Fruit fly (Drosophila melanogaster) whole organism, adult: ENCODE results near the gene CG14659.

Experiments used
- CG11617 ChIP-seq: fragments of 200-800 bp; sonication (Bioruptor generic); optimal IDR thresholded peaks from 2 replicates; lab custom pipeline; 2017; ENCODE audit warnings: mild to moderate bottlenecking, missing biosample characterization, missing genetic modification reagents, missing genetic modification characterization
- CG12768 ChIP-seq: fragments of 200-800 bp; sonication (Bioruptor generic); optimal IDR thresholded peaks from 2 replicates; lab custom pipeline; 2017; ENCODE audit warnings: missing biosample characterization, missing genetic modification characterization, mild to moderate bottlenecking, moderate library complexity, missing genetic modification reagents
- CG14711 ChIP-seq: fragments of 200-800 bp; sonication (Bioruptor generic); optimal IDR thresholded peaks from 2 replicates; lab custom pipeline; 2018; ENCODE audit warnings: missing biosample characterization, mild to moderate bottlenecking, missing genetic modification characterization, moderate library complexity
- CG1620 ChIP-seq: fragments of 200-800 bp; sonication (Bioruptor generic); optimal IDR thresholded peaks from 2 replicates; lab custom pipeline; 2016; ENCODE audit warnings: missing biosample characterization, missing genetic modification characterization
- CG33017 ChIP-seq: fragments of 200-800 bp; sonication (Bioruptor generic); optimal IDR thresholded peaks from 2 replicates; lab custom pipeline; 2018; ENCODE audit warnings: missing biosample characterization, mild to moderate bottlenecking, missing genetic modification characterization, moderate library complexity
- CG5204 ChIP-seq: fragments of 200-800 bp; sonication (Bioruptor generic); optimal IDR thresholded peaks from 2 replicates; lab custom pipeline; 2016; ENCODE audit warnings: missing biosample characterization, missing genetic modification characterization
- CG7045 ChIP-seq: fragments of 200-800 bp; sonication (Bioruptor generic); optimal IDR thresholded peaks from 2 replicates; lab custom pipeline; 2017; ENCODE audit warnings: missing biosample characterization, mild to moderate bottlenecking, missing genetic modification characterization
- CG7101 ChIP-seq: fragments of 200-800 bp; sonication (Bioruptor generic); optimal IDR thresholded peaks from 2 replicates; lab custom pipeline; 2018; ENCODE audit warnings: missing biosample characterization, mild to moderate bottlenecking, missing genetic modification characterization, moderate library complexity
- Clk ChIP-seq: fragments of 200-800 bp; sonication (Bioruptor generic); optimal IDR thresholded peaks from 2 replicates; lab custom pipeline; 2017; ENCODE audit warnings: missing biosample characterization, missing genetic modification characterization
- Crg-1 ChIP-seq: fragments of 200-800 bp; sonication (Bioruptor generic); optimal IDR thresholded peaks from 2 replicates; lab custom pipeline; 2016; ENCODE audit warnings: missing biosample characterization, missing genetic modification characterization
- Hr96 ChIP-seq: fragments of 200-800 bp; sonication (Bioruptor generic); optimal IDR thresholded peaks from 2 replicates; lab custom pipeline; 2016; ENCODE audit warnings: missing biosample characterization, missing genetic modification characterization
- Mnt ChIP-seq: fragments of 200-800 bp; sonication (Bioruptor generic); optimal IDR thresholded peaks from 2 replicates; lab custom pipeline; 2016; ENCODE audit warnings: missing biosample characterization, mild to moderate bottlenecking, missing genetic modification characterization
- bab1 ChIP-seq: fragments of 200-800 bp; sonication (Bioruptor generic); optimal IDR thresholded peaks from 3 replicates; lab custom pipeline; 2019; ENCODE audit warnings: missing biosample characterization, mild to moderate bottlenecking, missing genetic modification characterization, moderate library complexity
- cic ChIP-seq: fragments of 200-800 bp; sonication (Bioruptor generic); optimal IDR thresholded peaks from 2 replicates; lab custom pipeline; 2017; ENCODE audit warnings: missing biosample characterization, mild to moderate bottlenecking, missing genetic modification characterization, moderate library complexity
- cnc ChIP-seq, 2 experiments: fragments of >200 bp; optimal IDR thresholded peaks; 2 replicates each; lab custom pipeline; 2017
- kay ChIP-seq: fragments of 200-800 bp; sonication (Bioruptor generic); peaks from one replicate; lab custom pipeline; 2016; ENCODE audit warnings: missing biosample characterization, missing genetic modification characterization, borderline replicate concordance
- ovo ChIP-seq: fragments of 200-800 bp; sonication (Bioruptor generic); optimal IDR thresholded peaks from 2 replicates; lab custom pipeline; 2016; ENCODE audit warnings: missing biosample characterization, missing genetic modification characterization
- pad ChIP-seq: fragments of 200-800 bp; sonication (Bioruptor generic); optimal IDR thresholded peaks from 3 replicates; lab custom pipeline; 2017; ENCODE audit warnings: missing biosample characterization, missing genetic modification characterization, mild to moderate bottlenecking, moderate library complexity, missing genetic modification reagents
- tj ChIP-seq: fragments of 200-800 bp; sonication (Bioruptor generic); optimal IDR thresholded peaks from 3 replicates; lab custom pipeline; 2017; ENCODE audit warnings: missing biosample characterization, mild to moderate bottlenecking, missing genetic modification characterization, moderate library complexity
- toe ChIP-seq: fragments of 200-800 bp; sonication (Bioruptor generic); optimal IDR thresholded peaks from 2 replicates; lab custom pipeline; 2016; ENCODE audit warnings: missing biosample characterization, missing genetic modification characterization

Gene CG14659

dm6 chr3R:4863825-4864224 is 32.7 kb upstream of the CG14659 start:
- TF ChIP-seq kay (GFP tag; lab: Kevin White, UChicago) (no peak), CG7101 (tag; lab: Kevin White, UChicago) (no peak), pad (no peak), tj (GFP tag; lab: Kevin White, UChicago) (no peak), CG11617 (GFP tag; lab: Kevin White, UChicago) (no peak), CG14711 (no peak), Clk (GFP tag; lab: Kevin White, UChicago) (no peak), CG5204 (no peak), CG12768 (GFP tag; lab: Kevin White, UChicago) (no peak), cic (no peak), toe (GFP tag; lab: Kevin White, UChicago) (no peak), bab1 (no peak)

dm6 chr3R:4861144-4861543 is 30.0 kb upstream of the CG14659 start:
- TF ChIP-seq CG1620 (no peak), bab1 (no peak), Mnt (GFP tag; lab: Kevin White, UChicago) (no peak), pad (no peak), CG5204 (no peak)

dm6 chr3R:4858508-4859275 is 27.6 kb upstream of the CG14659 start:
- TF ChIP-seq cic, result no peak
- no peak for TF ChIP-seq tj (GFP tag; lab: Kevin White, UChicago)
- no peak for TF ChIP-seq kay (GFP tag; lab: Kevin White, UChicago)
- TF ChIP-seq CG7045, result no peak
- no peak for TF ChIP-seq ovo (GFP tag; lab: Kevin White, UChicago)
- no peak for TF ChIP-seq bab1
- no peak for TF ChIP-seq toe (GFP tag; lab: Kevin White, UChicago)
- TF ChIP-seq CG12768 (GFP tag; lab: Kevin White, UChicago), result no peak
- no peak for TF ChIP-seq cnc (optimal IDR thresholded peaks at IDR 0.05; lab: Kevin White, UChicago)
- no peak for TF ChIP-seq CG33017
- no peak for TF ChIP-seq CG5204
- TF ChIP-seq CG11617 (GFP tag; lab: Kevin White, UChicago), result no peak
- TF ChIP-seq CG7101 (tag; lab: Kevin White, UChicago), result no peak
- no peak for TF ChIP-seq Clk (GFP tag; lab: Kevin White, UChicago)
- TF ChIP-seq Hr96 (GFP tag; lab: Kevin White, UChicago), result no peak
- TF ChIP-seq pad, result no peak
- TF ChIP-seq Crg-1 (GFP tag; lab: Kevin White, UChicago), result no peak
- TF ChIP-seq CG1620, result no peak

DNA sequence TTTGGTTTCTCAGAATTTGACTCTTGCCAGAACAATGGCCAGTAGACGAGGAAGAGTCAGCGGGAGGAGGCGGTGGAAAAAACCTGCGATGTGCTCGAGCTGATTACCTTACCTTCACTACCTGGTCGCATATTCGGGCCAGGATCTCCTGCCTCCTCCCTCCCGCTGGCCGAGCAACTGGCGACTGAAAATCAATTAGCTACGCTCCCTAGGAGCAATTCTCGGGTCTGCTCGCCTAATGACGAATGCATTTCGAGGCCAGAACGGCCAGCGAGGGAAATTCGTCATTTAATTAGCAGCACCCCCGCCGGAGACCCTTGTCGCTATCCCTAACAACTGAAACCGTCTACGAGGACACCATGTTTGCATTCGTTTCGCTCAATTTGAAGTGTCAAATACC is 26.9 kb upstream of the CG14659 start:
- no peak for TF ChIP-seq CG1620
- TF ChIP-seq CG11617 (GFP tag; lab: Kevin White, UChicago), result no peak
- no peak for TF ChIP-seq CG33017
- TF ChIP-seq cic, result no peak
- TF ChIP-seq Hr96 (GFP tag; lab: Kevin White, UChicago), result no peak
- TF ChIP-seq ovo (GFP tag; lab: Kevin White, UChicago), result no peak
- TF ChIP-seq CG7101 (tag; lab: Kevin White, UChicago), result no peak
- TF ChIP-seq cnc (optimal IDR thresholded peaks at IDR 0.05; lab: Kevin White, UChicago), result no peak
- TF ChIP-seq CG14711, result no peak
- TF ChIP-seq Mnt (GFP tag; lab: Kevin White, UChicago), result no peak

dm6 chr3R:4855711-4856110 is 24.6 kb upstream of the CG14659 start:
- no peak for TF ChIP-seq Clk (GFP tag; lab: Kevin White, UChicago)
- TF ChIP-seq Mnt (GFP tag; lab: Kevin White, UChicago), result no peak
- no peak for TF ChIP-seq CG33017
- no peak for TF ChIP-seq CG14711
- TF ChIP-seq CG7101 (tag; lab: Kevin White, UChicago), result no peak
- no peak for TF ChIP-seq cnc (optimal IDR thresholded peaks at IDR 0.05; lab: Kevin White, UChicago)
- no peak for TF ChIP-seq CG1620

DNA sequence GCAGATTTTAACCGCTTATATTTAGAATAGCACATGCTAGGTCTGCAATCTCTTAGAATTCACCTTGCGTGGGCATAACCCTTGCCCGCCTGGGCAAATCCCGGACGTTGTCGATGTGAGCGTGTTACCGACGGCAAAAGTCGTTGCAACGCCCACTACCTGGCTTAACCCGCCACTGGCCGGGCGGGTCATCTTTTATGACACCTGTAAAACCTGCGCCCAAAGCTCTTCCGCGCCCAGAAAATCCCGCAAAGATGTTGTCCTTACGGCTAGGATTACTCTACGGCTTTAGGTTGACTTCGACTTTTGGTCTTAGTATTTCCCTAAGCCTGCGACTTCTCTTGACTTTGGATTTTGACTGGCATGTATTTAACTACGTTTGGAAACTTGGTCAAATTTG is 23.1 kb upstream of the CG14659 start:
- TF ChIP-seq CG33017 (no peak), ovo (GFP tag; lab: Kevin White, UChicago) (no peak), Hr96 (GFP tag; lab: Kevin White, UChicago) (no peak), toe (GFP tag; lab: Kevin White, UChicago) (no peak), bab1 (no peak), cic (no peak), CG11617 (GFP tag; lab: Kevin White, UChicago) (no peak), kay (GFP tag; lab: Kevin White, UChicago) (no peak), CG14711 (no peak), CG12768 (GFP tag; lab: Kevin White, UChicago) (no peak), CG7101 (tag; lab: Kevin White, UChicago) (no peak), pad (no peak), Mnt (GFP tag; lab: Kevin White, UChicago) (no peak), CG1620 (no peak), Clk (GFP tag; lab: Kevin White, UChicago) (no peak), tj (GFP tag; lab: Kevin White, UChicago) (no peak), Crg-1 (GFP tag; lab: Kevin White, UChicago) (no peak), CG5204 (no peak), CG7045 (no peak)

DNA sequence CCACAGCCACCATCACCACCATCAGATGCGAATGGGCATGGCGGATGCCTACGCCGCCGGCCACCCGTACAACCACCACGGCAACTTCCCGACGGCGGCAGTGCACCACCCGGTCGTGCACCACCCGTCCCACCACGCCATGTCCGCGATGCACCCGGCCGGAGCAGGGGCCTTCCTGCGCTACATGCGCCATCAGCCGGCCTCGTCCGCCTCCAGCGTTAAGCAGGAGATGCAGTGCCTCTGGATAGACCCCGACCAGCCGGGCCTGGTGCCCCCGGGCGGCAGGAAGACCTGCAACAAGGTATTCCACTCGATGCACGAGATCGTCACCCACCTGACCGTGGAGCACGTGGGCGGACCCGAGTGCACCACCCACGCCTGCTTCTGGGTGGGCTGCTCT is 22.4 kb upstream of the CG14659 start:
- TF ChIP-seq CG1620 (no peak), CG5204 (no peak), Hr96 (GFP tag; lab: Kevin White, UChicago) (no peak), Clk (GFP tag; lab: Kevin White, UChicago) (no peak), CG14711 (no peak), pad (no peak), kay (GFP tag; lab: Kevin White, UChicago) (no peak), bab1 (no peak), CG11617 (GFP tag; lab: Kevin White, UChicago) (no peak), ovo (GFP tag; lab: Kevin White, UChicago) (no peak), CG33017 (no peak), CG12768 (GFP tag; lab: Kevin White, UChicago) (no peak), CG7101 (tag; lab: Kevin White, UChicago) (no peak), toe (GFP tag; lab: Kevin White, UChicago) (no peak), Mnt (GFP tag; lab: Kevin White, UChicago) (no peak), cic (no peak)
